Fruit fly (Drosophila melanogaster): ENCODE measurements around the gene MED11.

The MED11 gene

DNA sequence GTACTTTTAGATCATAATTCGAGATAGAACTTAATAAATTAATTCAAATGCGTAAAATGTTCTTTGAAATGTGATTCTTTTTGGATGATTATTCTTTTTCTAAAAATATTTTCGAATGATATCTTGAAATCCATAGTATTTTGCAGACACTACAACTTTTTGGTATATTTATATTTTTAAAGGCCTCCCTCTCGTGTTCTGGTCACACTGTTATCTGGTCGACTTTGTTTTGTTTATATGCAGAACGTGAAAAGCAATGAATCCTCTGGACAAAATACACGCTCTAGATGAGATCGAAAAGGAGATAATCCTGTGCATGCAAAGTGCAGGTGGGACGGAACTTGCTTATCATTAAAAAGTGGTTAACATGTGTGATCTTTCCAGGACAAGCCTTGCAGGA, at the start of gene MED11:
Gene MED11 (plus strand): TSS at position 210 of the 400 bp plus-strand sequence.
- peak; percentile 6 for TF ChIP-seq Sox14 (GFP tag; optimal IDR thresholded peaks at IDR 0.05)
- no peak for TF ChIP-seq dsx (GFP tag; optimal IDR thresholded peaks at IDR 0.05; ENCODE audit: poor library complexity, severe bottlenecking)
- no peak for TF ChIP-seq CG6808 (GFP tag; optimal IDR thresholded peaks at IDR 0.05)
- TF ChIP-seq CG11902 (GFP tag; optimal IDR thresholded peaks at IDR 0.05): no peak

dm6 chr3L:18698312-18698711, 47.3 kb upstream of the MED11 start, which contains the start of gene Dic4:
Dic4 (minus strand) TSS chr3L:18698412.
- TF ChIP-seq net (GFP tag; optimal IDR thresholded peaks at IDR 0.05) (no peak), fd85E (GFP tag; optimal IDR thresholded peaks at IDR 0.05) (no peak), Eip93F (GFP tag; optimal IDR thresholded peaks at IDR 0.05) (no peak), CG6276 (GFP tag; optimal IDR thresholded peaks at IDR 0.05) (no peak), CG4318 (GFP tag; optimal IDR thresholded peaks at IDR 0.05) (no peak), lz (GFP tag; optimal IDR thresholded peaks at IDR 0.05) (no peak), CG11294 (GFP tag; IDR thresholded peaks at IDR 0.05) (no peak), OdsH (GFP tag; optimal IDR thresholded peaks at IDR 0.05) (no peak), Hr39 (GFP tag; optimal IDR thresholded peaks at IDR 0.05) (no peak), CG15336 (GFP tag; IDR thresholded peaks at IDR 0.05) (no peak), CG7368 (GFP tag; optimal IDR thresholded peaks at IDR 0.05) (no peak), CG6792 (GFP tag; optimal IDR thresholded peaks at IDR 0.05) (no peak), Sox14 (GFP tag; optimal IDR thresholded peaks at IDR 0.05) (no peak), pdm3 (GFP tag; optimal IDR thresholded peaks at IDR 0.05) (no peak), Eip75B (GFP tag; optimal IDR thresholded peaks at IDR 0.05) (no peak), CG6163 (GFP tag; IDR thresholded peaks at IDR 0.05) (no peak)

DNA sequence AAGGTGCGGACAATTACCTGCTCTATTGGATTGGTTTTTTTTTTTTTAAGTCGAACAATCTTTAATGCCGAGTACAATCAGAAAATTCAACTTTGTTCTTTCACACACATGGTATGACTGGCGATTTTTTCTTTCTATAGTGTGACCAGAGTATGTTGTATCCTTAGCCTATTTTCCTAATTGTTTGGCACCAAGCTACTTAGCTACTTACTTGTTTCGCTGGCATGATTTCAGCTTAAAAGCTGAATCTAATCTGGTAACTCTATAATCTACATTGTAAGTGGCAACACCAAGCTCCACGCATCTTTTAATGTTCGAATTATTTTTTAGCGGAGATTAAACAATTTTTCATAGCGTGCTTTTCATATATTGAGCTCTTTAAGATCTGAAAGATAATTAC, 22.5 kb upstream of the MED11 start, which contains the start of gene CG12477:
Gene CG12477 (minus strand): TSS at position 101 of the 400 bp plus-strand sequence.
- TF ChIP-seq Hr39 (GFP tag; optimal IDR thresholded peaks at IDR 0.05): no peak
- TF ChIP-seq CG1621 (tag; optimal IDR thresholded peaks at IDR 0.05): no peak
- TF ChIP-seq fd85E (GFP tag; optimal IDR thresholded peaks at IDR 0.05): no peak
- TF ChIP-seq CG15336 (GFP tag; IDR thresholded peaks at IDR 0.05): no peak
- no peak for TF ChIP-seq vri (GFP tag; optimal IDR thresholded peaks at IDR 0.05)
- TF ChIP-seq CG3919 (GFP tag; optimal IDR thresholded peaks at IDR 0.05): no peak
- no peak for TF ChIP-seq eg (GFP tag; IDR thresholded peaks at IDR 0.05)
- TF ChIP-seq salr (GFP tag; optimal IDR thresholded peaks at IDR 0.05): no peak
- no peak for TF ChIP-seq dac (GFP tag; optimal IDR thresholded peaks at IDR 0.05)
- no peak for TF ChIP-seq pdm3 (GFP tag; optimal IDR thresholded peaks at IDR 0.05)
- no peak for TF ChIP-seq CG6854 (GFP tag; optimal IDR thresholded peaks at IDR 0.05)
- TF ChIP-seq Ets96B (tag; optimal IDR thresholded peaks at IDR 0.05): no peak
- no peak for TF ChIP-seq CG6163 (GFP tag; IDR thresholded peaks at IDR 0.05)
- TF ChIP-seq net (GFP tag; optimal IDR thresholded peaks at IDR 0.05): no peak
- no peak for TF ChIP-seq OdsH (GFP tag; optimal IDR thresholded peaks at IDR 0.05)
- TF ChIP-seq CG8119 (GFP tag; IDR thresholded peaks at IDR 0.05): no peak

DNA sequence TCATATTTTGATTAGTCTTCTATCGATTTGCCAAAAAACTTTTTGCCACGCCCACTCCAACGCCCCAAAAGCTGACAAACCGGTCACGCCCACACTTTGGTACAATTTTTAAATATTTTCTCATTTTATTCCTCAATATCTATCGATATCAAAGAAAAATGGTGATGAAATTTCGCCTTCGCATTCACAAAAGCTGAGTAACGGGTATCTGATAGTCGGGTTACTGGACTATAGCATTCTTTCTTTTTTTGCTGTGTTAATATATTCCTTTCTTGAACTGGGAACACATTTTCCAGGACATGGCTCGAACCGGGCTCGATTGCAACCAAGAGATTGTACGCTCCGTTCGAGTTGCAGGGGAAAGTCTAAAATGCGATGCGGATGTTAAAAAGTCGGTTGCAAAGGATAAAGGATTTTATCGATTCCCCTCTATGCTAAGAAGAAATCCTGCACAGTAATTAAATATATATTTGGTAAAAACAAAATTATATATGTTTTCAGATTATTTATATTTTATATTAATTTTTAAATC, 2.7 kb upstream of the MED11 start:
- TF ChIP-seq Hr38 (GFP tag; optimal IDR thresholded peaks at IDR 0.05): no peak
- no peak for TF ChIP-seq acj6 (GFP tag; optimal IDR thresholded peaks at IDR 0.05)
- no peak for TF ChIP-seq CG11762 (GFP tag; optimal IDR thresholded peaks at IDR 0.05; ENCODE audit: insufficient read depth)
- no peak for TF ChIP-seq CG16779 (tag; optimal IDR thresholded peaks at IDR 0.05)

dm6 chr3L:18743679-18744078, 2.0 kb upstream of the MED11 start:
- TF ChIP-seq CG7368 (GFP tag; optimal IDR thresholded peaks at IDR 0.05): no peak
- TF ChIP-seq Eip78C (GFP tag): peak; percentile 38
